Worm (Caenorhabditis elegans): Measurements from ENCODE around the gene lgg-2.

DNA sequence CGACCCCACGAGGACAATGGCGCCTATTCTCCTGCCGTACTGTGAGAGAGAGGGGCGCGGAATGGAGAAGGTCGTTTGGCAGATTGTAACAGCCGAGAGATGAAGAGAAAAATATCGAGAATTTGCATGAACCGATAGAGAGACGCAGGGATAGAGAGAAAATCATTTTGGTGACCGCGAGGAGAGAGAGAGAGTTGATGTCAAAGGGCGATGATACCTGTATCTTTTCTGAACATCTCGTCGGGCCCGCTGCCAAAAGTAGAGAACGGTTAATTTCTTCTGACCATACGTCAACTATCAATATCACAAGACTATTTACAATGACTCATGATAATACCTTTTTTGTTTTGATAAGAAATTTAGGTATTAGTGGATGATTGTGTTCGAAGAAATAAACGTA lies 40.3 kb upstream of the lgg-2 start:
- no peak for TF ChIP-seq tab-1 (GFP tag; IDR thresholded peaks at IDR 0.05)
- TF ChIP-seq ztf-29 (GFP tag; IDR thresholded peaks at IDR 0.05), result no peak
- TF ChIP-seq ref-1 (GFP tag; conservative IDR thresholded peaks at IDR 0.05), result no peak
- TF ChIP-seq med-1 (GFP tag; optimal IDR thresholded peaks at IDR 0.05; ENCODE audit: insufficient read depth), result no peak
- no peak for TF ChIP-seq cog-1 (tag; optimal IDR thresholded peaks at IDR 0.05)
- no peak for TF ChIP-seq flt-1 (GFP tag; IDR thresholded peaks at IDR 0.05)
- no peak for TF ChIP-seq T22C8.4 (GFP tag; IDR thresholded peaks at IDR 0.05)

All from whole organism, midembryonic.